Fruit fly (Drosophila melanogaster) whole organism, embryonic: ENCODE results near the gene Rbm13.

ENCODE experiments used
- Asciz ChIP-seq: fragments of 200-800 bp; sonication (Bioruptor generic); optimal IDR thresholded peaks from 2 replicates; lab custom pipeline; 2017; ENCODE audit warnings: missing biosample characterization, mild to moderate bottlenecking, missing genetic modification characterization, missing genetic modification reagents
- Atf6 ChIP-seq: fragments of 200-800 bp; sonication (Bioruptor generic); IDR thresholded peaks from 2 replicates; pipeline ENCODE4 v1.3.6; 2022; ENCODE audit warnings: missing biosample characterization, missing genetic modification characterization
- Bgb ChIP-seq: fragments of 200-800 bp; sonication (Bioruptor generic); IDR thresholded peaks from 2 replicates; pipeline ENCODE4 v1.3.6; 2022; ENCODE audit warnings: missing biosample characterization, missing genetic modification characterization; ENCODE audit not compliant: partially characterized antibody
- CG10543 ChIP-seq: fragments of 200-800 bp; sonication (Bioruptor generic); optimal IDR thresholded peaks from 3 replicates; lab custom pipeline; 2017; ENCODE audit warnings: missing biosample characterization, mild to moderate bottlenecking, missing genetic modification characterization, moderate library complexity
- CG10654 ChIP-seq: fragments of 200-800 bp; sonication (Bioruptor generic); optimal IDR thresholded peaks from 2 replicates; lab custom pipeline; 2016; ENCODE audit warnings: missing biosample characterization, missing genetic modification characterization
- CG11695 ChIP-seq: fragments of 200-800 bp; sonication (Bioruptor generic); IDR thresholded peaks from 3 replicates; pipeline ENCODE4 v1.3.6; 2022; ENCODE audit warnings: missing biosample characterization, missing genetic modification characterization
- CG12155 ChIP-seq: fragments of 200-800 bp; sonication (Bioruptor generic); optimal IDR thresholded peaks from 3 replicates; lab custom pipeline; 2016; ENCODE audit warnings: missing biosample characterization, missing genetic modification characterization
- CG12769 ChIP-seq: fragments of 200-800 bp; sonication (Bioruptor generic); optimal IDR thresholded peaks from 2 replicates; lab custom pipeline; 2019; ENCODE audit warnings: missing biosample characterization, mild to moderate bottlenecking, missing genetic modification characterization, moderate library complexity
- CG13894 ChIP-seq: fragments of 200-800 bp; sonication (Bioruptor generic); optimal IDR thresholded peaks from 3 replicates; lab custom pipeline; 2018; ENCODE audit warnings: missing biosample characterization, mild to moderate bottlenecking, missing genetic modification characterization, moderate library complexity
- CG14050 ChIP-seq: fragments of 200-800 bp; sonication (Bioruptor generic); IDR thresholded peaks from 3 replicates; pipeline ENCODE4 v1.3.6; 2022; ENCODE audit warnings: missing biosample characterization, missing genetic modification characterization
- CG14441 ChIP-seq: fragments of 200-800 bp; sonication (Bioruptor generic); IDR thresholded peaks from 2 replicates; pipeline ENCODE4 v1.3.6; 2022; ENCODE audit warnings: missing biosample characterization, missing genetic modification characterization
- CG14860 ChIP-seq: fragments of 200-800 bp; sonication (Bioruptor generic); IDR thresholded peaks from 3 replicates; pipeline ENCODE4 v1.3.6; 2022; ENCODE audit warnings: missing biosample characterization, missing genetic modification characterization; ENCODE audit not compliant: partially characterized antibody
- CG15514 ChIP-seq: fragments of 200-800 bp; sonication (Bioruptor generic); optimal IDR thresholded peaks from 3 replicates; lab custom pipeline; 2017; ENCODE audit warnings: missing biosample characterization, missing genetic modification characterization, mild to moderate bottlenecking, moderate library complexity, missing genetic modification reagents
- CG16813 ChIP-seq: fragments of 200-800 bp; sonication (Bioruptor generic); IDR thresholded peaks from 3 replicates; pipeline ENCODE4 v1.3.6; 2022; ENCODE audit warnings: missing biosample characterization, missing genetic modification characterization; ENCODE audit not compliant: partially characterized antibody
- CG1832 ChIP-seq: fragments of 200-800 bp; sonication (Bioruptor generic); optimal IDR thresholded peaks from 2 replicates; lab custom pipeline; 2017; ENCODE audit warnings: missing biosample characterization, mild to moderate bottlenecking, missing genetic modification characterization, inconsistent platforms
- CG30403 ChIP-seq: fragments of 200-800 bp; sonication (Bioruptor generic); optimal IDR thresholded peaks from 3 replicates; lab custom pipeline; 2016; ENCODE audit warnings: missing biosample characterization, missing genetic modification characterization
- CG31365 ChIP-seq: fragments of 200-800 bp; sonication (Bioruptor generic); optimal IDR thresholded peaks from 2 replicates; lab custom pipeline; 2018; ENCODE audit warnings: missing biosample characterization, mild to moderate bottlenecking, missing genetic modification characterization
- CG34422 ChIP-seq: fragments of 200-800 bp; sonication (Bioruptor generic); IDR thresholded peaks from 3 replicates; pipeline ENCODE4 v1.3.6; 2022; ENCODE audit warnings: missing biosample characterization, missing genetic modification characterization
- CG4360 ChIP-seq: fragments of 200-800 bp; sonication (Bioruptor generic); IDR thresholded peaks from 2 replicates; pipeline ENCODE4 v1.3.6; 2022; ENCODE audit warnings: missing biosample characterization, missing genetic modification characterization
- CG7556 ChIP-seq: fragments of 200-800 bp; sonication (Bioruptor generic); optimal IDR thresholded peaks from 2 replicates; lab custom pipeline; 2017; ENCODE audit warnings: missing biosample characterization, mild to moderate bottlenecking, missing genetic modification characterization
- CG8290 ChIP-seq, 3 experiments: fragments of 200-800 bp; sonication (Bioruptor generic); optimal IDR thresholded peaks; 2 replicates each; lab custom pipeline; 2016 to 2019; ENCODE audit warnings: missing biosample characterization in 3 of 3, missing genetic modification characterization in 3 of 3, mild to moderate bottlenecking in 2 of 3, moderate library complexity in 1 of 3
- CG8944 ChIP-seq: fragments of 200-800 bp; sonication (Bioruptor generic); optimal IDR thresholded peaks from 3 replicates; lab custom pipeline; 2016; ENCODE audit warnings: missing biosample characterization, missing genetic modification characterization
- Deaf1 ChIP-seq: fragments of 200-800 bp; optimal IDR thresholded peaks from 3 replicates; lab custom pipeline; 2019; ENCODE audit warnings: missing biosample characterization, mild to moderate bottlenecking, missing genetic modification characterization, moderate library complexity
- Dip3 ChIP-seq: fragments of 200-800 bp; sonication (Bioruptor generic); optimal IDR thresholded peaks from 3 replicates; lab custom pipeline; 2016; ENCODE audit warnings: missing biosample characterization, missing genetic modification characterization
- Ets65A ChIP-seq: fragments of 200-800 bp; sonication (Bioruptor generic); peaks from one replicate; lab custom pipeline; 2016; ENCODE audit warnings: missing biosample characterization, missing genetic modification characterization
- Ets97D ChIP-seq: fragments of 200-800 bp; sonication (Bioruptor generic); optimal IDR thresholded peaks from 3 replicates; lab custom pipeline; 2016; ENCODE audit warnings: missing biosample characterization, missing genetic modification characterization
- H2.0 ChIP-seq: fragments of 200-800 bp; sonication (Bioruptor generic); IDR thresholded peaks from 2 replicates; pipeline ENCODE4 v1.3.6; 2022; ENCODE audit warnings: missing biosample characterization, missing genetic modification characterization
- Jarid2 ChIP-seq: fragments of 200-800 bp; sonication (Bioruptor generic); optimal IDR thresholded peaks from 3 replicates; lab custom pipeline; 2017; ENCODE audit warnings: mild to moderate bottlenecking, missing biosample characterization, missing genetic modification reagents, missing genetic modification characterization
- Med ChIP-seq: fragments of 200-800 bp; sonication (Bioruptor generic); peaks from one replicate; lab custom pipeline; 2016; ENCODE audit warnings: missing biosample characterization, missing genetic modification characterization, mild to moderate bottlenecking, inconsistent platforms, moderate library complexity
- Mes4 ChIP-seq: fragments of 200-800 bp; sonication (Bioruptor generic); optimal IDR thresholded peaks from 2 replicates; lab custom pipeline; 2016; ENCODE audit warnings: missing biosample characterization, missing genetic modification characterization
- NC2α ChIP-seq: fragments of 200-800 bp; sonication (Bioruptor generic); optimal IDR thresholded peaks from 2 replicates; lab custom pipeline; 2016; ENCODE audit warnings: missing biosample characterization, missing genetic modification characterization
- Nf-YC ChIP-seq: fragments of 200-800 bp; optimal IDR thresholded peaks from 3 replicates; lab custom pipeline; 2019; ENCODE audit warnings: missing biosample characterization, mild to moderate bottlenecking, missing genetic modification characterization, moderate library complexity
- Opbp ChIP-seq: fragments of 200-800 bp; sonication (Bioruptor generic); IDR thresholded peaks from 3 replicates; pipeline ENCODE4 v1.3.6; 2022; ENCODE audit warnings: missing biosample characterization, missing genetic modification characterization; ENCODE audit not compliant: partially characterized antibody
- Trl ChIP-seq, 3 experiments: fragments of >200 bp in 2 of 3; fragments of 200-800 bp in 1 of 3; sonication (Bioruptor generic) in 1 of 3; optimal IDR thresholded peaks; 2 replicates in 1 of 3; 3 replicates in 2 of 3; lab custom pipeline; 2016 to 2017; ENCODE audit warnings: missing biosample characterization in 1 of 3, missing genetic modification characterization in 1 of 3
- abd-A ChIP-seq: fragments of 200-800 bp; sonication (Bioruptor generic); optimal IDR thresholded peaks from 3 replicates; lab custom pipeline; 2019; ENCODE audit warnings: missing biosample characterization, mild to moderate bottlenecking, missing genetic modification characterization, moderate library complexity
- aop ChIP-seq: fragments of 200-800 bp; sonication (Bioruptor generic); IDR thresholded peaks from 2 replicates; pipeline ENCODE4 v1.3.6; 2022; ENCODE audit warnings: missing biosample characterization, missing genetic modification characterization
- bowl ChIP-seq: fragments of 200-800 bp; sonication (Bioruptor generic); IDR thresholded peaks from 2 replicates; pipeline ENCODE4 v1.3.6; 2022; ENCODE audit warnings: missing biosample characterization, missing genetic modification characterization
- da ChIP-seq: fragments of 200-800 bp; sonication (Bioruptor generic); optimal IDR thresholded peaks from 2 replicates; lab custom pipeline; 2016; ENCODE audit warnings: missing biosample characterization, missing genetic modification characterization
- dati ChIP-seq: fragments of 200-800 bp; sonication (Bioruptor generic); IDR thresholded peaks from 2 replicates; pipeline ENCODE4 v1.3.6; 2022; ENCODE audit warnings: missing biosample characterization, missing genetic modification characterization
- dysf ChIP-seq: fragments of 200-800 bp; sonication (Bioruptor generic); IDR thresholded peaks from 3 replicates; pipeline ENCODE4 v1.3.6; 2022; ENCODE audit warnings: missing biosample characterization, missing genetic modification characterization
- ftz-f1 ChIP-seq: fragments of 200-800 bp; sonication (Bioruptor generic); optimal IDR thresholded peaks from 2 replicates; lab custom pipeline; 2016; ENCODE audit warnings: missing biosample characterization, missing genetic modification characterization
- jigr1 ChIP-seq: fragments of 200-800 bp; sonication (Bioruptor generic); IDR thresholded peaks from 3 replicates; pipeline ENCODE4 v1.3.6; 2022; ENCODE audit warnings: missing biosample characterization, missing genetic modification characterization
- lab ChIP-seq: fragments of 200-800 bp; sonication (Bioruptor generic); optimal IDR thresholded peaks from 3 replicates; lab custom pipeline; 2017; ENCODE audit warnings: missing biosample characterization, missing genetic modification characterization, mild to moderate bottlenecking, moderate library complexity, missing genetic modification reagents
- nau ChIP-seq: fragments of 200-800 bp; sonication (Bioruptor generic); optimal IDR thresholded peaks from 3 replicates; lab custom pipeline; 2017; ENCODE audit warnings: missing biosample characterization, mild to moderate bottlenecking, missing genetic modification characterization, missing genetic modification reagents
- pfk ChIP-seq: fragments of 200-800 bp; sonication (Bioruptor generic); optimal IDR thresholded peaks from 2 replicates; lab custom pipeline; 2018; ENCODE audit warnings: missing biosample characterization, mild to moderate bottlenecking, missing genetic modification characterization, moderate library complexity
- pho ChIP-seq: fragments of 200-800 bp; sonication (Bioruptor generic); optimal IDR thresholded peaks from 2 replicates; lab custom pipeline; 2016; ENCODE audit warnings: missing biosample characterization, missing genetic modification characterization
- scrt ChIP-seq: fragments of 200-800 bp; sonication (Bioruptor generic); optimal IDR thresholded peaks from 2 replicates; lab custom pipeline; 2018; ENCODE audit warnings: missing biosample characterization, mild to moderate bottlenecking, missing genetic modification characterization, moderate library complexity
- so ChIP-seq: fragments of 200-800 bp; sonication (Bioruptor generic); IDR thresholded peaks from 3 replicates; pipeline ENCODE4 v1.3.6; 2022; ENCODE audit warnings: missing biosample characterization, missing genetic modification characterization
- sob ChIP-seq: fragments of 200-800 bp; sonication (Bioruptor generic); IDR thresholded peaks from 2 replicates; pipeline ENCODE4 v1.3.6; 2022; ENCODE audit warnings: missing biosample characterization, missing genetic modification characterization
- sr ChIP-seq: fragments of 200-800 bp; sonication (Bioruptor generic); IDR thresholded peaks from 3 replicates; pipeline ENCODE4 v1.3.6; 2022; ENCODE audit warnings: missing biosample characterization, missing genetic modification characterization

The Rbm13 gene

dm6 chrX:8924778-8925177 is 23.3 kb downstream of the Rbm13 start (continued):
- peak; percentile 70 for TF ChIP-seq abd-A (tag; lab: Kevin White, UChicago)
- no peak for TF ChIP-seq nau (GFP tag; lab: Kevin White, UChicago)
- TF ChIP-seq Trl (optimal IDR thresholded peaks at IDR 0.05; lab: Kevin White, UChicago), result peak; percentile 56 to 67
- TF ChIP-seq Trl (GFP tag; optimal IDR thresholded peaks at IDR 0.05; lab: Kevin White, UChicago), result no peak
- TF ChIP-seq CG10543 (GFP tag; lab: Kevin White, UChicago), result peak; percentile 11
- TF ChIP-seq jigr1 (GFP tag; lab: Robert Waterston, UW), result no peak
- TF ChIP-seq sob (GFP tag; lab: Robert Waterston, UW), result 0 out of 2 replicates have a peak, but pooled peaks have one; percentile 13
- 0 out of 2 replicates have a peak, but pooled peaks have one; percentile 28 for TF ChIP-seq aop (GFP tag; lab: Robert Waterston, UW)
- TF ChIP-seq Deaf1 (tag; lab: Kevin White, UChicago), result peak; percentile 100
- TF ChIP-seq CG13894 (tag; lab: Kevin White, UChicago), result peak; percentile 24
- TF ChIP-seq bowl (GFP tag; lab: Robert Waterston, UW), result no peak
- TF ChIP-seq pho (GFP tag; lab: Kevin White, UChicago), result no peak
- TF ChIP-seq Med, result peak; percentile 75
- TF ChIP-seq CG1832 (GFP tag; lab: Kevin White, UChicago), result peak; percentile 87
- peak; percentile 53; the same call in 1 of the 3 replicates for TF ChIP-seq so (GFP tag; lab: Robert Waterston, UW)
- no peak for TF ChIP-seq CG14050 (GFP tag; lab: Robert Waterston, UW)
- TF ChIP-seq Mes4 (GFP tag; lab: Kevin White, UChicago), result no peak
- peak; percentile 15 for TF ChIP-seq lab (GFP tag; lab: Kevin White, UChicago)
- peak; percentile 31 for TF ChIP-seq CG8290 (GFP tag; optimal IDR thresholded peaks at IDR 0.05; lab: Kevin White, UChicago)
- TF ChIP-seq CG8290 (tag; optimal IDR thresholded peaks at IDR 0.05; lab: Kevin White, UChicago), result peak; percentile 30 to 49
- TF ChIP-seq pfk (GFP tag; lab: Kevin White, UChicago), result no peak
- TF ChIP-seq CG7556 (GFP tag; lab: Kevin White, UChicago), result no peak
- 0 out of 3 replicates have a peak, but pooled peaks have one; percentile 18 for TF ChIP-seq CG11695
- TF ChIP-seq Nf-YC (tag; lab: Kevin White, UChicago), result peak; percentile 76
- TF ChIP-seq Ets65A, result peak; percentile 84
- no peak for TF ChIP-seq dati (GFP tag; lab: Robert Waterston, UW)
- peak; percentile 19 for TF ChIP-seq ftz-f1 (GFP tag; lab: Kevin White, UChicago)
- no peak for TF ChIP-seq Bgb
- TF ChIP-seq H2.0, result no peak
- peak; percentile 17 for TF ChIP-seq Ets97D
- no peak for TF ChIP-seq Asciz (GFP tag; lab: Kevin White, UChicago)
- TF ChIP-seq dysf (GFP tag; lab: Robert Waterston, UW), result no peak
- TF ChIP-seq CG10654 (GFP tag; lab: Kevin White, UChicago), result no peak
- TF ChIP-seq Opbp (GFP tag; lab: Robert Waterston, UW), result 0 out of 3 replicates have a peak, but pooled peaks have one; percentile 16
- 0 out of 3 replicates have a peak, but pooled peaks have one; percentile 18 for TF ChIP-seq CG16813 (GFP tag; lab: Robert Waterston, UW)
- peak; percentile 45; the same call in 1 of the 3 replicates for TF ChIP-seq CG34422 (GFP tag; lab: Robert Waterston, UW)
- TF ChIP-seq CG8944 (GFP tag; lab: Kevin White, UChicago), result no peak
- TF ChIP-seq da (GFP tag; lab: Kevin White, UChicago), result peak; percentile 22
- TF ChIP-seq scrt (GFP tag; lab: Kevin White, UChicago), result peak; percentile 98
- TF ChIP-seq Dip3 (GFP tag; lab: Kevin White, UChicago), result no peak
- TF ChIP-seq sr (GFP tag; lab: Robert Waterston, UW), result peak; percentile 96
- no peak for TF ChIP-seq CG30403
- TF ChIP-seq NC2α (GFP tag; lab: Kevin White, UChicago), result peak; percentile 14
- no peak for TF ChIP-seq CG31365
- TF ChIP-seq CG15514, result peak; percentile 23
- TF ChIP-seq Jarid2 (GFP tag; lab: Kevin White, UChicago), result peak; percentile 13
- TF ChIP-seq CG4360 (GFP tag; lab: Robert Waterston, UW), result no peak
- no peak for TF ChIP-seq CG14441 (GFP tag; lab: Robert Waterston, UW)
- TF ChIP-seq CG14860 (GFP tag; lab: Robert Waterston, UW), result no peak
- 0 out of 2 replicates have a peak, but pooled peaks have one; percentile 16 for TF ChIP-seq Atf6 (GFP tag; lab: Robert Waterston, UW)
- peak; percentile 11 for TF ChIP-seq CG12155
- TF ChIP-seq CG12769 (tag; lab: Kevin White, UChicago), result no peak
